Fruit fly (Drosophila melanogaster): ENCODE data around the gene CG9123.
A peak's percentile ranks its signal among the peaks of the same experiment; 100 is the strongest.

The CG9123 gene

dm6 chrX:15342017-15342416, at the start of gene CG9123:
Gene CG9123, minus strand, starts transcription at chrX:15342117.
- TF ChIP-seq noc (tag; optimal IDR thresholded peaks at IDR 0.05), result no peak

DNA sequence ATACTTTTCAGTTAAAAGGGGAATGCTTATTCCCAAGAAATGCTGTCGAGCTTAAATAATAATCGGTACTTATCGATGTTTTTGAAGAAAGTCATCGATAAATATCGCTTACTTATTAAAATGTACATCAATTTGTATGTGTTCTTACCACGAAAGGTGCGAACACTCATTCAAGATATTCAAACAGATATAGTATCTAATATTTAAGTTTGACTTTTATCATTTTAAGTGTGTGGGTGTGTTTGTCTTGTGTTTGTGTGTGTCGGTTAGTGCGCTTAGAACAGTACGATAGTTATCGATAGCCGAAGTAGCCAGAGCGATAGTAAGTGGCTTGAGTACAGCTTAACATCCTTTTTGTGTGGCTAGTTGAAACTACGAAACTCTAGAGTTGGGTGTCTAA, 45.4 kb upstream of the CG9123 start:
- TF ChIP-seq noc (tag; optimal IDR thresholded peaks at IDR 0.05), result no peak

DNA sequence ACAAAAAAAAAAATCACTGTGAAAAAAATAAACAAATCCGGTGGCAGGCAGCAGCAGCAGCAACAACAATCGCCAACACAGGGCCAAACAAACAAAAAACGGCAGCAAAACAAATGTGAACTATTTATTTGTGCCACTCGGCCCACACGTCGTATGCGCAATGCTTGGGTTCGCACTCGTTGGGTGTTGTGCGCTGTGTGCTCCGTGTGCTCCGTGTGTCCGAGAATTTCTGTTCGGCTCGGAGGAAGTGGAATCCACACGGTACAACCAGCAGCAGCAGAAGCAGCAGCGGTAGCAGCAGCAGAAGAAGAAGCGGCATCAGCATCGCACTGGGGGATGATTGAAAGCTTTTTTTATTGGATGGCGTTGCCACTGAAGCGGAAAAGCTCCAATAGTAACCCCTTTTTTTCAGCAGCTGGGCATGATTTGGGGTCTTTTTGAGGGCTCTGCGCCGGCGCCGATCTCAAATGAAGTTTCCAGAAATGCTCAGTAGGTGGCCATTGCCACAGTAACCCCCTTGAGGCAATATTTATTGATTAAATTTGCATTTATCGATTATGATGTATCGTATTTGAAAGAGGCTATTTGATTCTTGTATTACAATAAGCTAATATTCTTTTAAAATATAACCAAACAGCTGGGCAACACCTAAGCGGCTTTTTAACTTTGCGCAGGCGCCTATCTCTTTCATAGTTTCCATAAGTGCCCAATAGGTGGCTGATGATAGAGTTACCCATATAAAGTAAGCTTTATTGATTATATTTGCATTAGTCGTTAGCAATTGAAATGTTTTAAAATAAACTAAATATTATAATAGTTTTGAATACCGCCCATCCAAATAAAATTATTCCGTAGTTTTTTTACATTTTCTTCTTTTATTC, 43.5 kb upstream of the CG9123 start, which contains the start of gene CG9164:
Gene CG9164, minus strand, starts transcription at position 266 of the 881 bp plus-strand sequence.
- no peak for TF ChIP-seq noc (tag; optimal IDR thresholded peaks at IDR 0.05)

dm6 chrX:15383513-15384373, 41.8 kb upstream of the CG9123 start:
- no peak for TF ChIP-seq noc (tag; optimal IDR thresholded peaks at IDR 0.05)

DNA sequence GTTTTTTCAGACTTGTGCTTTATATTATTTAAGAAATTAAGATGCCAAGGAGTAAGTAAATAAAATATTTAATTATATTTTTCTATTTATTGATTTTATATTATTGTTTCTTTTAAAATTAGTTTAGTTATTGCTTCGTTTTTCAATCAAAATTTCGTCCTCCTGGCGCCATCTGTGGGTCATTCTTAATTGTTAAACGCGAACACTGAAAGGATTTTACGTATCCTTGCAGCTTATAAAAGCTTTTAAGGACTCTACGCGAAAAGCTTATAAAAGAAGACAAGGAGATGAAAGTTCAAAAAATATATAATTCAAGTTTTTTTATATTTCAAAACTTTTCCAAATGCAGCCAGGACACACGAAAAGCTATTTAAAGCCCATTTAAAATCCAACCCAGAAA, 38.3 kb upstream of the CG9123 start:
- TF ChIP-seq noc (tag; optimal IDR thresholded peaks at IDR 0.05), result no peak

DNA sequence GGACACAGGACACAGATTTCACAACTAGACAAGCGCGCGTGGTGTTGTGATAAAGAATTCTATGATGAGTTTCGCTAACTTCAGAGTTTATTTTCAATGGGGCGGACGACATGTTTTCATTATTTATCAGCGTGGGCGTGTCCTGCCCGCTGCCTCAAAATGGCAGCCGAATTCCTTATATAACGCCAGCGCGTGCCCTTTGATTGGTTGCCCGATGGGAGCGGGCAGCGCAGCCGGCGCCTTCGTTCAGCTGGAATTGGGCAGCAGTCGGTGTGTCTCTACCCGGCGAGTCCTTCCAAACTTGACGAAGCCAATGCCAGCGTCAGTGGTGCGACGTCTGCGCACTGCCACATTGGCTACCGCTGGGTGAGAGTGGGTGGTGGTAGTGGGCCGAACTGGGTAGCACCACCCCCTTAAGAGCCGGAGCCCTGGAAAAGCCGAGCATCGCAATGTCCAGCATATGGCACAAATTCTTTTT, 37.1 kb upstream of the CG9123 start, which contains the start of gene acj6:
Gene acj6, minus strand, starts transcription at position 51 of the 478 bp plus-strand sequence.
- no peak for TF ChIP-seq noc (tag; optimal IDR thresholded peaks at IDR 0.05)

DNA sequence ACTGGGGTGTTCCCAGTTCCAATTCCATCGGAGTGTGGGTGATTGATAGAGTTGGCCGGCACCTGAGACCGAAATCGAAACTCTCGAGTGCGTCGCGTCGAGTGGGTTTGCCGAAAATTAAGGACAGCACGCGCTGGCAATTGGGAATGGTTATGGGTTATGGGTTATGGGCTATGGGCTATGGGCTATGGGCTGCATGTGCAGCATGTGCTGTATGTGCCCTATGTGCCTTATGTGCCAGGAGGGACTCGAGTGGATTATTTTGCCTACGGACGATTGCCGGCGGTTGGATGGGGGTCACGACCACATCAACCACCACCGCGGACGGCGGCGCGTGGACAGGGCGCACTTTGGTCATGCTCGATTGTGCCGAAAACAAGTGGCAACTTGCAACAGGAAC, 28.2 kb upstream of the CG9123 start:
- no peak for TF ChIP-seq noc (tag; optimal IDR thresholded peaks at IDR 0.05)

DNA sequence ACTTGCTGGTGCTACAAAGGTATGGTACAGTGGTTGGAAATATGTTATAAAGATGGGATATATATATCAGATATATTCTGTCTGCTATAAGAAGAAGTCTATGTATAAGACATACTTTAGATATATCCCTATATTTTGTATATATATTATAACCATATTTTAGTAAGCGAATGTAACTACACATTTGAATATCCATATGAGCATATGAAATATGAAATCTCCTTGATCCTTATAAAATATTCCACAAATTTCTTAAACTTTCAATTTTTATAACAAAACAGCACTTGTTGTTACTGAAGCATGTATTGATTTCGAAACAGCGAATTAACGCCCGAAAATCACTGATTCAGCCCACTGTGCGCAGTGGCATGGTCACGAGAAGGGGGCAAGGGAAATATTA, 22.6 kb upstream of the CG9123 start:
- no peak for TF ChIP-seq noc (tag; optimal IDR thresholded peaks at IDR 0.05)

DNA sequence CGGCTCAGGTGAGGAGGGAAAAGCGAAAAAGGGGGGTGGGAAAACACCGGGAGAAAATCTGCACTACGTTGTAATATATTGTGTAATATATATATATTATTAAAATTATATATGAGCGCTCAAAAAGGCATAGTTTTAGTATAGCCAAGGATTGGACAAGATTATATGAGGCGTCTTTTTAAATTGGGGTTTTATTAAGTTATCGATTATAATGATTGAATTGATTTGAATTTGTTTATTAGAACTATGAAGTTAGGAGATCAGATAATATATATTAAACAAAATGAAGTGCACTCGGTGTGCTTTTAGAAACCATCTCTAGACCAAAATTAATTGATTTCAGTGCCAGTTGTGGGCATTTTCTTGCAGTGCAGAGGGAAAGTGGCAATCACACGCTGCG, 21.7 kb upstream of the CG9123 start:
- TF ChIP-seq noc (tag; optimal IDR thresholded peaks at IDR 0.05), result no peak

dm6 chrX:15360961-15361360, 19.0 kb upstream of the CG9123 start, which contains the start of gene Pp1-13C:
Gene Pp1-13C, minus strand, starts transcription at chrX:15361061.
- TF ChIP-seq noc (tag; optimal IDR thresholded peaks at IDR 0.05), result no peak

- TF ChIP-seq noc (tag; optimal IDR thresholded peaks at IDR 0.05), result no peak
Measured at dm6 chrX:15356410-15356809, 14.5 kb upstream of the CG9123 start.

DNA sequence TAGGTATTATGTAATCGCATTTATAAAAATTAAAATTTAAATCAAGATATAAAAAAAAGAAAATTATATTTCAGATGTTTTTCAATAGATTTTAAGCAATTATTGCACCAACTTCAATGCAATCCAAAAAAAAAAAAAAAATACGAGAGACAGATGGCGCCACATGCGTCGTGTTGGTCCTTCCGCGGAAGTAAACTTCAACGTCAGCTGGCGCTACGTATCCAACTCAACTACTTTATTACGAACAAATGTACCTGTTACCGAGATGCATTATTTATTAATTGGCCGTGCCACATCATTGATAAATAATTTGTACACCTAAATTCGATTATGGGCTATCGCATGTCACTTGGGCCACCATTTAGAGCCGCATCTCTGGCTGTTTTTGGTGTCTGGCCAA, 11.7 kb upstream of the CG9123 start:
- no peak for TF ChIP-seq noc (tag; optimal IDR thresholded peaks at IDR 0.05)

DNA sequence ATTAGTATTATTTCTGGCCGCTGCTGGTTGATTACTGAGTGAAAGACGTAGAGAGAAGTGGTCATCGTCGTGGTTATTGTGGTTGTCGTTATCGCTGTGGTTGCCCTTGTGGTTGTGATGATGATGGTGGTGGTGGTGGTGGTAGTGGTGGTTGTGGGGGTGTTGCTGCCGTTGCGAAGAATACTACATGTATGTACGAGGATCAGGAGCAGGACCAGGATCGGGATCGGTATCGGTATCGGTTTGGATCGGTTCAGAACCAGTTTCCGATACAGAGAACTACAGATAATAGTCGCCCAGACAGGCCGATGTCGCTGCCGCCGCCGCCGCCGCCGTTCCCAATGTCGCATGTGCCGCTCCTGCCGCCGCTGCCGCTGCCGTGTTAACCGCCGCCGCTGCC, 10.8 kb upstream of the CG9123 start:
- TF ChIP-seq noc (tag; optimal IDR thresholded peaks at IDR 0.05), result no peak

DNA sequence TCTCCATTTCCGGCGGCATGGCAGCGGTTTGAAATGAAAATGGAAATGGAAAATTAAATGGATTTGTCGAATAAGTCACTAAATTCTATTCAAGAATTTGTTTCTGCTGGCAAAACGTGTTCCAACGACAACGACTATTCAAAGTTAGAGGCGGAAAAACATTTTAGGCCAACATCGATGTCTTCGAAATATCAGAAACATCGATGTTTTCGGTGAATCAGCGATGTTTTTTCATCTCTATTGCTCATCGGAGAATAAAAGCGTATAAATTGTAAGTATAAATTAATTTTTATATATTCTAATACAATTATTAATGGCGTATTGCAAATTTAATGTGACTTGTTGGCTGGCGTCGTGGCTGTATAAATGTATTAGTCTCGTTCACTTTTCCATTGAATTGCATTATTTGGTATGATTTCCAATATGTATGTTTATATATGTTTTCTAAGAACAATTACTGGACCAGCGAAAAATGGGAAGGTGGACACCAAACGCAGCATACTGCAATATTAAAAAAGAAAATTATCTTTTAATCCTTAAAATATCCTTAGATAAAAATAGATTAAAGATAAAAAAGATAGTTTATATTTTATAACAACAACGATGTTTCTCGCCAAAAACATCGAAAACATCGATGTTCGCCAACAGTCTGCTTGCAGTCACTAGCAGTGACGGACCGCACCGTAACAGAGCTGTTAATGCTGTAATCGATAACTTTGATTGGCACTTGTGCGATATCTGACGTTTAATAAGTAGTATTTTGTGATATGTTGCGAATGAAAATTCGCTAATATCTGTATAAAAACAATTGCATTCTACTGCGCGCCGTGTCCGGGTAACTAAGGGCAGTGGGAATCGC, 2.8 kb upstream of the CG9123 start, which contains the start of the genes CG12608 and Prp5:
Gene CG12608, minus strand, starts transcription at position 153 of the 859 bp plus-strand sequence.
Gene Prp5, plus strand, starts transcription at position 697 of the 859 bp plus-strand sequence.
- TF ChIP-seq noc (tag; optimal IDR thresholded peaks at IDR 0.05), result no peak

DNA sequence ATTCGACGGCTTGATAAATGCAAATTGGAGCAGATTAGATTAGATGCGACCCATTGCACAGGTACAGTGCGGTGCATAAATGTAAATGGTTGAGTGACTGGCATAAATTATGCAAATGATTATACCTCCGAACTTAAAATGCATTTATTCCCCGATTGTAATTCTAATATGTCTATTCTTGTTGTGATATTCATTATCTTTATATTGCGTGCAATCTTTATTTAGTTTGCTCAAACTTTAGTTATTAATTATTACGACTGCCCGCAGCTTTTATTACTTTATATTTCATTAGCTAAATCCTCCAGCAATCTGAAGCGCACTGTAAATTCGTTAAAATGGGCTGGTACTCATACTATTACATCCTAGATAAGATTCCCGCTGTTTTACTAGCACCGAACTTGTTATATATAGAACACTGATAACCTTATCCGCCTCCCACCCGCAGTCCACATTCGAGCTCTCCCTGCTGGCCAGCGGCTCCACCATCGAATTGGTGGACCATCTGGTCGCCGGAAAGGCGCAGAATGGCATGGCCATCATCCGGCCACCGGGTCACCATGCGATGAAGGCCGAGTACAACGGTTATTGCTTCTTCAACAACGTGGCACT, 6.0 kb downstream of the CG9123 start:
- TF ChIP-seq noc (tag; optimal IDR thresholded peaks at IDR 0.05), result peak; percentile 92
